Worm (Caenorhabditis elegans) whole organism, L3 larva: ENCODE measurements around the gene tre-2.

ENCODE experiments used
- ZK546.5 ChIP-seq: sonication (generic microtip); optimal IDR thresholded peaks from 2 replicates; lab custom pipeline; 2017; ENCODE audit warnings: missing biosample characterization, missing genetic modification characterization
- ama-1 ChIP-seq: fragments of 150-350 bp; optimal IDR thresholded peaks from 2 replicates; lab custom pipeline; 2018
- ceh-16 ChIP-seq: sonication (generic microtip); optimal IDR thresholded peaks from 2 replicates; lab custom pipeline; 2017; ENCODE audit warnings: missing biosample characterization, missing genetic modification characterization
- ceh-28 ChIP-seq: fragments of 150-350 bp; optimal IDR thresholded peaks from 2 replicates; lab custom pipeline; 2014; ENCODE audit warnings: missing biosample characterization, missing genetic modification reagents, missing genetic modification characterization
- ceh-9 ChIP-seq: sonication (generic microtip); optimal IDR thresholded peaks from 2 replicates; lab custom pipeline; 2018; ENCODE audit warnings: missing biosample characterization, missing genetic modification characterization
- daf-12 ChIP-seq: fragments of 150-350 bp; optimal IDR thresholded peaks from 2 replicates; lab custom pipeline; 2014; ENCODE audit warnings: missing biosample characterization, missing genetic modification reagents, missing genetic modification characterization
- egl-27 ChIP-seq: sonication (generic microtip); optimal IDR thresholded peaks from 4 replicates; lab custom pipeline; 2017; ENCODE audit warnings: missing biosample characterization, missing genetic modification reagents, missing genetic modification characterization
- egl-5 ChIP-seq: fragments of 150-350 bp; optimal IDR thresholded peaks from 2 replicates; lab custom pipeline; 2017; ENCODE audit warnings: missing biosample characterization, missing genetic modification reagents, missing genetic modification characterization, inconsistent platforms
- elt-2 ChIP-seq: sonication (generic microtip); optimal IDR thresholded peaks from 2 replicates; lab custom pipeline; 2016; ENCODE audit warnings: missing genetic modification reagents, mild to moderate bottlenecking, missing genetic modification characterization, missing compliant biosample characterization
- elt-3 ChIP-seq, 3 experiments: fragments of 150-350 bp in 1 of 3; sonication (generic microtip) in 2 of 3; optimal IDR thresholded peaks; 2 replicates in 2 of 3; 4 replicates in 1 of 3; lab custom pipeline; 2014 to 2017; ENCODE audit warnings: missing biosample characterization in 3 of 3, missing genetic modification characterization in 3 of 3
- fkh-10 ChIP-seq: sonication (generic microtip); optimal IDR thresholded peaks from 2 replicates; lab custom pipeline; 2017; ENCODE audit warnings: missing biosample characterization, missing genetic modification reagents, missing genetic modification characterization
- fos-1 ChIP-seq: fragments of 150-350 bp; optimal IDR thresholded peaks from 2 replicates; lab custom pipeline; 2014; ENCODE audit warnings: missing biosample characterization, missing genetic modification characterization
- hmg-11 ChIP-seq: sonication (generic microtip); optimal IDR thresholded peaks from 2 replicates; lab custom pipeline; 2016; ENCODE audit warnings: missing genetic modification characterization, missing compliant biosample characterization
- lin-39 ChIP-seq: fragments of 150-350 bp; optimal IDR thresholded peaks from 2 replicates; lab custom pipeline; 2018; ENCODE audit warnings: missing biosample characterization, missing genetic modification reagents, missing genetic modification characterization
- nfya-1 ChIP-seq: sonication (generic microtip); optimal IDR thresholded peaks from 2 replicates; lab custom pipeline; 2017; ENCODE audit warnings: missing genetic modification characterization, mild to moderate bottlenecking, missing compliant biosample characterization, antibody characterized with exemption, moderate library complexity; ENCODE audit not compliant: insufficient read depth
- nhr-11 ChIP-seq: fragments of 150-350 bp; optimal IDR thresholded peaks from 2 replicates; lab custom pipeline; 2014; ENCODE audit warnings: missing biosample characterization, missing genetic modification characterization
- nhr-12 ChIP-seq: fragments of 150-350 bp; optimal IDR thresholded peaks from 2 replicates; lab custom pipeline; 2014; ENCODE audit warnings: missing biosample characterization, missing genetic modification characterization
- nhr-23 ChIP-seq: fragments of 150-350 bp; optimal IDR thresholded peaks from 2 replicates; lab custom pipeline; 2014; ENCODE audit warnings: missing biosample characterization, missing genetic modification reagents, missing genetic modification characterization
- nhr-237 ChIP-seq: fragments of 150-350 bp; optimal IDR thresholded peaks from 2 replicates; lab custom pipeline; 2014; ENCODE audit warnings: missing biosample characterization, missing genetic modification characterization
- nhr-25 ChIP-seq: sonication (generic microtip); optimal IDR thresholded peaks from 2 replicates; lab custom pipeline; 2017; ENCODE audit warnings: missing biosample characterization, missing genetic modification characterization
- nhr-28 ChIP-seq: fragments of 150-350 bp; optimal IDR thresholded peaks from 2 replicates; lab custom pipeline; 2014; ENCODE audit warnings: missing biosample characterization, missing genetic modification characterization
- nhr-43 ChIP-seq: sonication (generic microtip); optimal IDR thresholded peaks from 2 replicates; lab custom pipeline; 2016; ENCODE audit warnings: mild to moderate bottlenecking, missing genetic modification characterization, missing compliant biosample characterization; ENCODE audit not compliant: poor library complexity, severe bottlenecking
- nhr-67 ChIP-seq: fragments of 150-350 bp; optimal IDR thresholded peaks from 2 replicates; lab custom pipeline; 2014; ENCODE audit warnings: missing biosample characterization, missing genetic modification characterization
- nhr-76 ChIP-seq: fragments of 150-350 bp; sonication (generic microtip); optimal IDR thresholded peaks from 5 replicates; lab custom pipeline; 2014; ENCODE audit warnings: missing biosample characterization, missing genetic modification characterization
- nhr-77 ChIP-seq: fragments of 150-350 bp; optimal IDR thresholded peaks from 2 replicates; lab custom pipeline; 2014; ENCODE audit warnings: missing biosample characterization, missing genetic modification characterization
- pha-4 ChIP-seq: fragments of 150-350 bp; optimal IDR thresholded peaks from 2 replicates; lab custom pipeline; 2014; ENCODE audit warnings: missing biosample characterization, missing genetic modification reagents, missing genetic modification characterization
- snpc-4 ChIP-seq: fragments of 150-350 bp; optimal IDR thresholded peaks from 2 replicates; lab custom pipeline; 2014; ENCODE audit warnings: missing biosample characterization, missing genetic modification characterization
- tbx-2 ChIP-seq: sonication (generic microtip); optimal IDR thresholded peaks from 2 replicates; lab custom pipeline; 2016; ENCODE audit warnings: mild to moderate bottlenecking, missing genetic modification characterization, missing compliant biosample characterization
- unc-39 ChIP-seq: sonication (generic microtip); optimal IDR thresholded peaks from 4 replicates; lab custom pipeline; 2017; ENCODE audit warnings: missing biosample characterization, missing genetic modification characterization
- unc-62 ChIP-seq: fragments of 150-350 bp; sonication (generic microtip); optimal IDR thresholded peaks from 4 replicates; lab custom pipeline; 2014; ENCODE audit warnings: missing biosample characterization, missing genetic modification reagents, missing genetic modification characterization
- zag-1 ChIP-seq: fragments of 150-350 bp; optimal IDR thresholded peaks from 2 replicates; lab custom pipeline; 2014; ENCODE audit warnings: missing biosample characterization, missing genetic modification characterization
- ztf-11 ChIP-seq: fragments of 150-350 bp; optimal IDR thresholded peaks from 2 replicates; lab custom pipeline; 2014; ENCODE audit warnings: missing biosample characterization, missing genetic modification characterization
- ztf-4 ChIP-seq: fragments of 150-350 bp; optimal IDR thresholded peaks from 2 replicates; lab custom pipeline; 2014; ENCODE audit warnings: missing biosample characterization, missing genetic modification characterization

The tre-2 gene

ce11 chrIV:6872958-6873357 is 10.3 kb downstream of the tre-2 start, which contains the start of gene srx-19:
Gene srx-19, plus strand, starts transcription at chrIV:6873258.
- no peak for TF ChIP-seq egl-27
- no peak for TF ChIP-seq nhr-12 (tag; lab: Kevin White, UChicago)
- TF ChIP-seq ZK546.5: no peak
- no peak for TF ChIP-seq fos-1
- no peak for TF ChIP-seq ztf-4 (tag; lab: Kevin White, UChicago)
- no peak for TF ChIP-seq zag-1 (tag; lab: Kevin White, UChicago)
- TF ChIP-seq ceh-9 (tag; lab: Kevin White, UChicago): no peak
- TF ChIP-seq egl-5 (tag; lab: Kevin White, UChicago): no peak
- no peak for TF ChIP-seq nhr-77 (tag; lab: Kevin White, UChicago)
- no peak for TF ChIP-seq pha-4 (tag; lab: Kevin White, UChicago)
- no peak for TF ChIP-seq ama-1 (lab: Kevin White, UChicago)
- no peak for TF ChIP-seq unc-39 (tag; lab: Kevin White, UChicago)
- no peak for TF ChIP-seq elt-3 (tag; optimal IDR thresholded peaks at IDR 0.05; lab: Kevin White, UChicago)
- TF ChIP-seq nhr-67: no peak
- TF ChIP-seq daf-12 (tag; lab: Kevin White, UChicago): no peak
- TF ChIP-seq nhr-25 (tag; lab: Kevin White, UChicago): no peak
- no peak for TF ChIP-seq nfya-1 (tag; lab: Kevin White, UChicago)
- TF ChIP-seq nhr-11 (tag; lab: Kevin White, UChicago): no peak

ce11 chrIV:6867791-6868190 is 15.5 kb downstream of the tre-2 start, which contains the start of gene srx-20:
Gene srx-20, plus strand, starts transcription at chrIV:6868091.
- no peak for TF ChIP-seq fkh-10
- no peak for TF ChIP-seq zag-1 (tag; lab: Kevin White, UChicago)
- TF ChIP-seq nhr-43: no peak
- no peak for TF ChIP-seq nhr-12 (tag; lab: Kevin White, UChicago)

ce11 chrIV:6859270-6859669 is 24.0 kb downstream of the tre-2 start, which contains the start of gene R13H7.2:
Gene R13H7.2, minus strand, starts transcription at chrIV:6859370.
- no peak for TF ChIP-seq elt-2 (tag; lab: Kevin White, UChicago)
- no peak for TF ChIP-seq nhr-28 (tag; lab: Kevin White, UChicago)
- no peak for TF ChIP-seq zag-1 (tag; lab: Kevin White, UChicago)
- no peak for TF ChIP-seq ztf-11
- TF ChIP-seq nhr-237: no peak
- TF ChIP-seq nfya-1 (tag; lab: Kevin White, UChicago): no peak
- no peak for TF ChIP-seq nhr-77 (tag; lab: Kevin White, UChicago)
- TF ChIP-seq elt-3 (tag; optimal IDR thresholded peaks at IDR 0.05; lab: Kevin White, UChicago): no peak
- TF ChIP-seq pha-4 (tag; lab: Kevin White, UChicago): no peak
- TF ChIP-seq nhr-11 (tag; lab: Kevin White, UChicago): no peak
- no peak for TF ChIP-seq nhr-25 (tag; lab: Kevin White, UChicago)
- no peak for TF ChIP-seq ceh-16 (tag; lab: Kevin White, UChicago)
- TF ChIP-seq lin-39 (tag; lab: Kevin White, UChicago): no peak
- no peak for TF ChIP-seq fos-1
- TF ChIP-seq ceh-28 (tag; lab: Kevin White, UChicago): no peak
- TF ChIP-seq ztf-4 (tag; lab: Kevin White, UChicago): no peak
- TF ChIP-seq nhr-12 (tag; lab: Kevin White, UChicago): no peak

- TF ChIP-seq ZK546.5 (no peak), snpc-4 (tag; lab: Kevin White, UChicago) (no peak), nhr-11 (tag; lab: Kevin White, UChicago) (no peak), tbx-2 (no peak), nhr-23 (tag; lab: Kevin White, UChicago) (no peak), hmg-11 (tag; lab: Kevin White, UChicago) (no peak), egl-27 (no peak)
- TF ChIP-seq, all 47 proteins: peak for 0
These were observed 30.5 kb downstream of the tre-2 start for ce11 chrIV:6852727-6853126.

ce11 chrIV:6842470-6843008 is 40.7 kb downstream of the tre-2 start, which contains the start of gene lip-1:
Gene lip-1, plus strand, starts transcription at chrIV:6842958.
- TF ChIP-seq egl-5 (tag; lab: Kevin White, UChicago): no peak
- TF ChIP-seq nfya-1 (tag; lab: Kevin White, UChicago): no peak
- TF ChIP-seq unc-62 (GFP tag; lab: Kevin White, UChicago): no peak
- TF ChIP-seq elt-3 (tag; optimal IDR thresholded peaks at IDR 0.05; lab: Kevin White, UChicago): no peak
- no peak for TF ChIP-seq nhr-28 (tag; lab: Kevin White, UChicago)
- TF ChIP-seq nhr-76 (tag; lab: Kevin White, UChicago): no peak
- TF ChIP-seq nhr-43: no peak
